Fruit fly (Drosophila melanogaster) S2 (cell line): ENCODE data around the gene Blos3.

ENCODE experiments used
- CG8478 ChIP-seq: fragments of >200 bp; optimal IDR thresholded peaks from 2 replicates; lab custom pipeline; 2018
- CTCF ChIP-seq, 2 experiments: fragments of >200 bp; optimal IDR thresholded peaks; 2 replicates each; lab custom pipeline; 2018

DNA sequence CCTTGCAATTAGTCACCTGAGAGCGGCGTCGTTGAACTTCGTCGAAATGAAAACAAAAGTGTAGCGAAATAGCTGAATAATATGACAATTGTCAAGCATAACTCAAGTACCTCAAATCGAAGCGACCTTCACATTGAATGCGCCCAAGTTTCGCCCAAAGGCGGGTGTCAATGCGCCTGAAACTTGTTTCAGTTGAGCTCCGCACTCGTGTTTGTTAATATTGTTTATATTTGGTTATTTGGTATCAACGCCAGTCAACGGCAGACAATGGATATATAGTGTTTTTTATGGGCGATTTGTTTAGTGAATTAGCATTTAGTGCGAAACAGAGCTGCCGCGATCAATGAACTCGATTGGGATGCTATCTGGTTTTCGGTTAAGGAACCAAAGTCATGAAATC is 8.1 kb upstream of the Blos3 start:
- no peak for TF ChIP-seq CTCF (optimal IDR thresholded peaks at IDR 0.05; lab: Kevin White, UChicago)
- TF ChIP-seq CG8478 = no peak
